Fruit fly (Drosophila melanogaster): ENCODE measurements around the gene Aasdh.

DNA sequence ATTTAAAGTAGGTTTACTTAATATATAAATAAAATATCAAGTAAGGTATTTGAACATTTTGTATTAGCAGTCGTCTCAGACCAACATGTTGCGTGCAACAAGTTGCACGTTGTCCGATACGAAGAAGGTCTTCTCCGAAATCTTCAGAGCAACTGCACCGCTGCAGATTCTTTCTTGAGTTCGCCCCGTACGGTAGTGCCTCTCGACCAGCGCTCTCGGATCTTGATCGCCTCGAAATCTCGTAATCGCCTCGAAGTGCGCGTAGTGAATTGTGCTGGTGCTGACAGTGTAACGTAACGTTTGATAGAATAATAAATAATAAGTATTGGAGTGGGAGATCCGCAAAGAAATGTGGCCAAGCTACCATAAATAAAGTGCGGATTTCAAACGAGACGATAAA, 17.3 kb upstream of the Aasdh start, which contains the start of gene dachs:
- no peak for TF ChIP-seq insv (optimal IDR thresholded peaks at IDR 0.05)
- TF ChIP-seq ttk (optimal IDR thresholded peaks at IDR 0.05): no peak

Data from Kc167 (cell line).